Worm (Caenorhabditis elegans) whole organism, L4 larva: Measurements from ENCODE around the gene lin-25.

ENCODE experiments used
- ces-1 ChIP-seq: fragments of 150-350 bp; sonication (generic microtip); optimal IDR thresholded peaks from 4 replicates; lab custom pipeline; 2014; ENCODE audit warnings: missing biosample characterization, missing genetic modification reagents, missing genetic modification characterization
- lin-13 ChIP-seq: fragments of 150-350 bp; optimal IDR thresholded peaks from 2 replicates; lab custom pipeline; 2014; ENCODE audit warnings: missing biosample characterization, missing genetic modification reagents, missing genetic modification characterization
- nhr-6 ChIP-seq: fragments of 150-350 bp; optimal IDR thresholded peaks from 2 replicates; lab custom pipeline; 2014; ENCODE audit warnings: missing biosample characterization, missing genetic modification characterization
- nhr-76 ChIP-seq: fragments of 150-350 bp; optimal IDR thresholded peaks from 2 replicates; lab custom pipeline; 2014; ENCODE audit warnings: missing biosample characterization, missing genetic modification characterization
- unc-62 ChIP-seq, 3 experiments: fragments of 150-350 bp in 1 of 3; sonication (generic microtip); optimal IDR thresholded peaks in 2 of 3; peaks in 1 of 3; 1 replicate in 1 of 3; 2 replicates in 2 of 3; lab custom pipeline; 2014 to 2017; ENCODE audit warnings: missing biosample characterization in 3 of 3, missing genetic modification characterization in 3 of 3, missing genetic modification reagents in 3 of 3, missing genotype in 1 of 3
- ztf-7 ChIP-seq: fragments of 150-350 bp; optimal IDR thresholded peaks from 2 replicates; lab custom pipeline; 2014; ENCODE audit warnings: missing biosample characterization, missing genetic modification characterization

DNA sequence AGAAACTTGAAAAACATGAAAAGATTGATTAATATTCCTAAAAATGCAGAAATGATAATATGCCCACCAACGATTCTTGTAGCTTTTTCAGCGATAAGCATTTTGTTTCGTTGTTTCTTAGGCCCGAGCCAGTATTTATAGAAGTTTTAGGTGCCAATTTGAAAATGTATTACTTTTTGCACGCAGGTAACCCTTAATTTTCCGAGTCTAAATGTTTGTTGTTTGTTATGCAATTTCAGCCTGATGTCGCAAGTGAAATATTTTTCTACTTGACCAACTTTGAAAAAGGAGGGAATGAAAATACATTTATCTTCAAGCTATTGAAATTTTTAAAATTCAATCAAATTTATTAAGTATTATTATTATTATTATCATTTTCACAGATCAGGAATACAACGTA lies 17.7 kb upstream of the lin-25 start, which contains the start of gene srx-113:
- no peak for TF ChIP-seq ztf-7
- no peak for TF ChIP-seq nhr-76 (tag; lab: Kevin White, UChicago)
- TF ChIP-seq unc-62 (GFP tag; optimal IDR thresholded peaks at IDR 0.05 in 1 of 2; lab: Kevin White, UChicago): no peak
- no peak for TF ChIP-seq unc-62 (tag; optimal IDR thresholded peaks at IDR 0.05; lab: Kevin White, UChicago)
- no peak for TF ChIP-seq ces-1 (GFP tag; lab: Kevin White, UChicago)
- TF ChIP-seq nhr-6 (tag; lab: Kevin White, UChicago): no peak
- no peak for TF ChIP-seq lin-13
